Worm (Caenorhabditis elegans): ENCODE data around the gene mdt-17.

ce11 chrV:20203085-20203484 is 64.0 kb downstream of the mdt-17 start, which contains the start of gene fbxa-113:
- TF ChIP-seq jun-1 (tag; optimal IDR thresholded peaks at IDR 0.05), result no peak
- TF ChIP-seq nhr-237 (tag; optimal IDR thresholded peaks at IDR 0.05), result no peak
- TF ChIP-seq nhr-11 (tag; optimal IDR thresholded peaks at IDR 0.05), result no peak
- no peak for TF ChIP-seq zip-11 (GFP tag; IDR thresholded peaks at IDR 0.05)
- TF ChIP-seq nhr-6 (tag; optimal IDR thresholded peaks at IDR 0.05), result no peak
- no peak for TF ChIP-seq ceh-28 (tag; optimal IDR thresholded peaks at IDR 0.05)

Data from whole organism, L4 larva.